Worm (Caenorhabditis elegans) whole organism, midembryonic: ENCODE results near the gene srr-3.

Experiments used
- T22C8.4 ChIP-seq: fragments of 200-800 bp; sonication (Bioruptor generic); IDR thresholded peaks from 2 replicates; pipeline ENCODE4 v1.3.6; 2022; ENCODE audit warnings: missing genetic modification characterization, missing compliant biosample characterization
- cog-1 ChIP-seq: sonication (generic microtip); optimal IDR thresholded peaks from 2 replicates; lab custom pipeline; 2016; ENCODE audit warnings: missing genetic modification characterization, missing compliant biosample characterization
- flt-1 ChIP-seq: fragments of 200-800 bp; sonication (Bioruptor generic); IDR thresholded peaks from 2 replicates; pipeline ENCODE4 v1.3.6; 2022; ENCODE audit warnings: missing genetic modification characterization, missing compliant biosample characterization
- med-1 ChIP-seq: sonication (generic microtip); optimal IDR thresholded peaks from 2 replicates; lab custom pipeline; 2017; ENCODE audit warnings: missing genetic modification characterization, mild to moderate bottlenecking, missing compliant biosample characterization, antibody characterized with exemption, missing genetic modification reagents; ENCODE audit not compliant: insufficient read depth
- tab-1 ChIP-seq: fragments of 200-800 bp; sonication (Bioruptor generic); IDR thresholded peaks from 2 replicates; pipeline ENCODE4 v1.3.6; 2022; ENCODE audit warnings: missing genetic modification characterization, missing compliant biosample characterization
- ztf-23 ChIP-seq: fragments of 200-800 bp; sonication (Bioruptor generic); IDR thresholded peaks from 2 replicates; pipeline ENCODE4 v1.3.6; 2022; ENCODE audit warnings: missing genetic modification reagents, missing genetic modification characterization, missing compliant biosample characterization

ce11 chrV:16479275-16479674, 29.3 kb downstream of the srr-3 start, which contains the start of gene T08G3.11:
- TF ChIP-seq tab-1 (GFP tag; lab: Robert Waterston, UW) = no peak
- TF ChIP-seq med-1 (GFP tag; lab: Kevin White, UChicago) = no peak
- no peak for TF ChIP-seq flt-1 (GFP tag; lab: Robert Waterston, UW)
- TF ChIP-seq T22C8.4 = no peak
- no peak for TF ChIP-seq cog-1 (tag; lab: Kevin White, UChicago)
- no peak for TF ChIP-seq ztf-23 (GFP tag; lab: Robert Waterston, UW)
